Worm (Caenorhabditis elegans) whole organism, midembryonic: ENCODE results near the gene rop-1.

Experiments
- T22C8.4 ChIP-seq: fragments of 200-800 bp; sonication (Bioruptor generic); IDR thresholded peaks from 2 replicates; pipeline ENCODE4 v1.3.6; 2022; ENCODE audit warnings: missing genetic modification characterization, missing compliant biosample characterization
- med-1 ChIP-seq: sonication (generic microtip); optimal IDR thresholded peaks from 2 replicates; lab custom pipeline; 2017; ENCODE audit warnings: missing genetic modification characterization, mild to moderate bottlenecking, missing compliant biosample characterization, antibody characterized with exemption, missing genetic modification reagents; ENCODE audit not compliant: insufficient read depth
- tab-1 ChIP-seq: fragments of 200-800 bp; sonication (Bioruptor generic); IDR thresholded peaks from 2 replicates; pipeline ENCODE4 v1.3.6; 2022; ENCODE audit warnings: missing genetic modification characterization, missing compliant biosample characterization
- ztf-29 ChIP-seq: fragments of 200-800 bp; sonication (Bioruptor generic); IDR thresholded peaks from 2 replicates; pipeline ENCODE4 v1.3.6; 2022; ENCODE audit warnings: missing genetic modification reagents, missing genetic modification characterization, missing compliant biosample characterization

ce11 chrV:10238665-10239064, 16.2 kb downstream of the rop-1 start, which contains the start of gene fubl-1:
- TF ChIP-seq T22C8.4 (GFP tag; lab: Robert Waterston, UW) = no peak
- no peak for TF ChIP-seq ztf-29 (GFP tag; lab: Robert Waterston, UW)
- TF ChIP-seq tab-1 (GFP tag; lab: Robert Waterston, UW) = 0 out of 2 replicates have a peak, but pooled peaks have one; percentile 46
- TF ChIP-seq med-1 (GFP tag; lab: Kevin White, UChicago) = no peak
